Fruit fly (Drosophila melanogaster) whole organism, embryonic: ENCODE results near the gene CG7483.

Experiments
- Aef1 ChIP-seq: fragments of 200-800 bp; sonication (Bioruptor generic); IDR thresholded peaks from 3 replicates; pipeline ENCODE4 v1.3.6; 2022; ENCODE audit warnings: missing biosample characterization, missing genetic modification characterization
- Atf-2 ChIP-seq: fragments of 200-800 bp; sonication (Bioruptor generic); optimal IDR thresholded peaks from 2 replicates; lab custom pipeline; 2016; ENCODE audit warnings: missing biosample characterization, missing genetic modification characterization
- CG1024 ChIP-seq: fragments of 200-800 bp; sonication (Bioruptor generic); IDR thresholded peaks from 2 replicates; pipeline ENCODE4 v1.3.6; 2022; ENCODE audit warnings: missing biosample characterization, missing genetic modification characterization
- CG10565 ChIP-seq: fragments of 200-800 bp; sonication (Bioruptor generic); optimal IDR thresholded peaks from 3 replicates; lab custom pipeline; 2016; ENCODE audit warnings: missing biosample characterization, mild to moderate bottlenecking, missing genetic modification characterization
- CG11085 ChIP-seq: fragments of 200-800 bp; sonication (Bioruptor generic); IDR thresholded peaks from 2 replicates; pipeline ENCODE4 v1.3.6; 2022; ENCODE audit warnings: missing biosample characterization, missing genetic modification characterization
- CG11456 ChIP-seq: fragments of 200-800 bp; sonication (Bioruptor generic); IDR thresholded peaks from 3 replicates; pipeline ENCODE4 v1.3.6; 2022; ENCODE audit warnings: missing biosample characterization, missing genetic modification characterization
- CG12219 ChIP-seq: fragments of 200-800 bp; sonication (Bioruptor generic); optimal IDR thresholded peaks from 3 replicates; lab custom pipeline; 2018; ENCODE audit warnings: missing biosample characterization, mild to moderate bottlenecking, missing genetic modification characterization
- CG1233 ChIP-seq: fragments of 200-800 bp; sonication (Bioruptor generic); optimal IDR thresholded peaks from 4 replicates; lab custom pipeline; 2018; ENCODE audit warnings: missing biosample characterization, mild to moderate bottlenecking, missing genetic modification characterization
- CG12391 ChIP-seq: fragments of 200-800 bp; sonication (Bioruptor generic); optimal IDR thresholded peaks from 3 replicates; lab custom pipeline; 2018; ENCODE audit warnings: missing biosample characterization, mild to moderate bottlenecking, missing genetic modification characterization, moderate library complexity
- CG12769 ChIP-seq: fragments of 200-800 bp; sonication (Bioruptor generic); optimal IDR thresholded peaks from 2 replicates; lab custom pipeline; 2019; ENCODE audit warnings: missing biosample characterization, mild to moderate bottlenecking, missing genetic modification characterization, moderate library complexity
- CG13424 ChIP-seq: fragments of 200-800 bp; sonication (Bioruptor generic); optimal IDR thresholded peaks from 2 replicates; lab custom pipeline; 2019; ENCODE audit warnings: missing biosample characterization, mild to moderate bottlenecking, missing genetic modification characterization, moderate library complexity
- CG17385 ChIP-seq: fragments of 200-800 bp; sonication (Bioruptor generic); optimal IDR thresholded peaks from 3 replicates; lab custom pipeline; 2018; ENCODE audit warnings: missing biosample characterization, mild to moderate bottlenecking, missing genetic modification characterization
- CG17612 ChIP-seq: fragments of 200-800 bp; sonication (Bioruptor generic); IDR thresholded peaks from 2 replicates; pipeline ENCODE4 v1.3.6; 2022; ENCODE audit warnings: missing biosample characterization, missing genetic modification characterization
- CG31224 ChIP-seq: fragments of 200-800 bp; sonication (Bioruptor generic); IDR thresholded peaks from 2 replicates; pipeline ENCODE4 v1.3.6; 2022; ENCODE audit warnings: missing biosample characterization, missing genetic modification characterization
- CG3163 ChIP-seq: fragments of 200-800 bp; sonication (Bioruptor generic); optimal IDR thresholded peaks from 3 replicates; lab custom pipeline; 2016; ENCODE audit warnings: missing biosample characterization, missing genetic modification characterization
- CG32772 ChIP-seq: fragments of 200-800 bp; sonication (Bioruptor generic); IDR thresholded peaks from 2 replicates; pipeline ENCODE4 v1.3.6; 2022; ENCODE audit warnings: missing biosample characterization, missing genetic modification characterization
- CG4404 ChIP-seq: fragments of 200-800 bp; sonication (Bioruptor generic); IDR thresholded peaks from 2 replicates; pipeline ENCODE4 v1.3.6; 2022; ENCODE audit warnings: missing biosample characterization, missing genetic modification characterization
- CG4424 ChIP-seq: fragments of 200-800 bp; sonication (Bioruptor generic); optimal IDR thresholded peaks from 3 replicates; lab custom pipeline; 2016; ENCODE audit warnings: missing biosample characterization, missing genetic modification characterization
- CG5180 ChIP-seq: fragments of 200-800 bp; sonication (Bioruptor generic); optimal IDR thresholded peaks from 3 replicates; lab custom pipeline; 2017; ENCODE audit warnings: missing biosample characterization, missing genetic modification characterization, mild to moderate bottlenecking, moderate library complexity, missing genetic modification reagents
- CG6175 ChIP-seq: fragments of 200-800 bp; sonication (Bioruptor generic); IDR thresholded peaks from 3 replicates; pipeline ENCODE4 v1.3.6; 2022; ENCODE audit warnings: missing biosample characterization, missing genetic modification characterization
- CG8089 ChIP-seq: fragments of 200-800 bp; sonication (Bioruptor generic); optimal IDR thresholded peaks from 3 replicates; lab custom pipeline; 2016; ENCODE audit warnings: missing biosample characterization, missing genetic modification characterization
- CG8478 ChIP-seq: fragments of >200 bp; optimal IDR thresholded peaks from 2 replicates; lab custom pipeline; 2018
- CHES-1-like ChIP-seq: fragments of 200-800 bp; sonication (Bioruptor generic); optimal IDR thresholded peaks from 2 replicates; lab custom pipeline; 2016; ENCODE audit warnings: missing biosample characterization, missing genetic modification characterization
- CoRest ChIP-seq: fragments of 200-800 bp; sonication (Bioruptor generic); optimal IDR thresholded peaks from 3 replicates; lab custom pipeline; 2018; ENCODE audit warnings: missing biosample characterization, mild to moderate bottlenecking, missing genetic modification characterization, moderate library complexity
- Dek ChIP-seq: fragments of 200-800 bp; sonication (Bioruptor generic); optimal IDR thresholded peaks from 3 replicates; lab custom pipeline; 2019; ENCODE audit warnings: missing biosample characterization, mild to moderate bottlenecking, missing genetic modification characterization, moderate library complexity
- Doc2 ChIP-seq: fragments of 200-800 bp; sonication (Bioruptor generic); IDR thresholded peaks from 2 replicates; pipeline ENCODE4 v1.3.6; 2022; ENCODE audit warnings: missing biosample characterization, missing genetic modification characterization
- E2f1 ChIP-seq: fragments of 200-800 bp; sonication (Bioruptor generic); IDR thresholded peaks from 2 replicates; pipeline ENCODE4 v1.3.6; 2022; ENCODE audit warnings: missing biosample characterization, missing genetic modification characterization
- ERR ChIP-seq: fragments of 200-800 bp; sonication (Bioruptor generic); optimal IDR thresholded peaks from 2 replicates; lab custom pipeline; 2016; ENCODE audit warnings: missing biosample characterization, missing genetic modification characterization
- GATAe ChIP-seq: fragments of 200-800 bp; sonication (Bioruptor generic); conservative IDR thresholded peaks from 2 replicates; pipeline ENCODE4 v1.3.6; 2022; ENCODE audit warnings: missing biosample characterization, missing genetic modification characterization
- HLH3B ChIP-seq: fragments of 200-800 bp; sonication (Bioruptor generic); IDR thresholded peaks from 2 replicates; pipeline ENCODE4 v1.3.6; 2022; ENCODE audit warnings: missing biosample characterization, missing genetic modification characterization
- HLH54F ChIP-seq: fragments of 200-800 bp; sonication (Bioruptor generic); optimal IDR thresholded peaks from 3 replicates; lab custom pipeline; 2016; ENCODE audit warnings: missing biosample characterization, missing genetic modification characterization
- HmgD ChIP-seq: fragments of 200-800 bp; sonication (Bioruptor generic); optimal IDR thresholded peaks from 3 replicates; lab custom pipeline; 2016; ENCODE audit warnings: missing biosample characterization, missing genetic modification characterization
- Jarid2 ChIP-seq: fragments of 200-800 bp; sonication (Bioruptor generic); optimal IDR thresholded peaks from 3 replicates; lab custom pipeline; 2017; ENCODE audit warnings: mild to moderate bottlenecking, missing biosample characterization, missing genetic modification reagents, missing genetic modification characterization
- Lhr ChIP-seq: fragments of 200-800 bp; sonication (Bioruptor generic); optimal IDR thresholded peaks from 3 replicates; lab custom pipeline; 2017; ENCODE audit warnings: mild to moderate bottlenecking, missing biosample characterization, missing genetic modification reagents, missing genetic modification characterization
- Mes4 ChIP-seq: fragments of 200-800 bp; sonication (Bioruptor generic); optimal IDR thresholded peaks from 2 replicates; lab custom pipeline; 2016; ENCODE audit warnings: missing biosample characterization, missing genetic modification characterization
- Mrtf ChIP-seq: fragments of 200-800 bp; sonication (Bioruptor generic); IDR thresholded peaks from 3 replicates; pipeline ENCODE4 v1.3.6; 2022; ENCODE audit warnings: missing biosample characterization, missing genetic modification characterization
- Myb ChIP-seq: fragments of 200-800 bp; sonication (Bioruptor generic); optimal IDR thresholded peaks from 2 replicates; lab custom pipeline; 2016; ENCODE audit warnings: missing biosample characterization, missing genetic modification characterization
- bbx ChIP-seq: fragments of 200-800 bp; sonication (Bioruptor generic); IDR thresholded peaks from 2 replicates; pipeline ENCODE4 v1.3.6; 2022; ENCODE audit warnings: missing biosample characterization, missing genetic modification characterization; ENCODE audit not compliant: partially characterized antibody
- btn ChIP-seq: fragments of 200-800 bp; sonication (Bioruptor generic); optimal IDR thresholded peaks from 2 replicates; lab custom pipeline; 2016; ENCODE audit warnings: missing biosample characterization, missing genetic modification characterization
- emc ChIP-seq: fragments of 200-800 bp; sonication (Bioruptor generic); optimal IDR thresholded peaks from 2 replicates; lab custom pipeline; 2016; ENCODE audit warnings: missing biosample characterization, missing genetic modification characterization
- grn ChIP-seq: fragments of 200-800 bp; sonication (Bioruptor generic); optimal IDR thresholded peaks from 3 replicates; lab custom pipeline; 2017; ENCODE audit warnings: missing biosample characterization, missing genetic modification characterization
- h ChIP-seq: fragments of >200 bp; optimal IDR thresholded peaks from 2 replicates; lab custom pipeline; 2017
- ken ChIP-seq: fragments of 200-800 bp; sonication (Bioruptor generic); IDR thresholded peaks from 3 replicates; pipeline ENCODE4 v1.3.6; 2022; ENCODE audit warnings: missing biosample characterization, missing genetic modification characterization
- lilli ChIP-seq: fragments of 200-800 bp; sonication (Bioruptor generic); optimal IDR thresholded peaks from 3 replicates; lab custom pipeline; 2016; ENCODE audit warnings: missing biosample characterization, missing genetic modification characterization
- mam ChIP-seq: fragments of 200-800 bp; sonication (Bioruptor generic); optimal IDR thresholded peaks from 3 replicates; lab custom pipeline; 2016; ENCODE audit warnings: missing biosample characterization, missing genetic modification characterization
- nerfin-1 ChIP-seq: fragments of 200-800 bp; sonication (Bioruptor generic); optimal IDR thresholded peaks from 3 replicates; lab custom pipeline; 2019; ENCODE audit warnings: missing biosample characterization, mild to moderate bottlenecking, missing genetic modification characterization, moderate library complexity
- nmo ChIP-seq: fragments of 200-800 bp; sonication (Bioruptor generic); optimal IDR thresholded peaks from 2 replicates; lab custom pipeline; 2018; ENCODE audit warnings: missing biosample characterization, mild to moderate bottlenecking, missing genetic modification characterization, moderate library complexity
- pho ChIP-seq: fragments of 200-800 bp; sonication (Bioruptor generic); optimal IDR thresholded peaks from 2 replicates; lab custom pipeline; 2016; ENCODE audit warnings: missing biosample characterization, missing genetic modification characterization
- salm ChIP-seq: fragments of 200-800 bp; sonication (Bioruptor generic); optimal IDR thresholded peaks from 2 replicates; lab custom pipeline; 2018; ENCODE audit warnings: missing biosample characterization, mild to moderate bottlenecking, missing genetic modification characterization
- sc ChIP-seq, 3 experiments: fragments of >200 bp in 2 of 3; fragments of 200-800 bp in 1 of 3; sonication (Bioruptor generic) in 1 of 3; optimal IDR thresholded peaks; 2 replicates in 2 of 3; 3 replicates in 1 of 3; lab custom pipeline; 2017; ENCODE audit warnings: mild to moderate bottlenecking in 1 of 3, missing biosample characterization in 1 of 3, missing genetic modification characterization in 1 of 3, missing genetic modification reagents in 1 of 3
- sqz ChIP-seq: fragments of 200-800 bp; sonication (Bioruptor generic); optimal IDR thresholded peaks from 3 replicates; lab custom pipeline; 2018; ENCODE audit warnings: missing biosample characterization, mild to moderate bottlenecking, missing genetic modification characterization
- zfh1 ChIP-seq: fragments of 200-800 bp; sonication (Bioruptor generic); IDR thresholded peaks from 3 replicates; pipeline ENCODE4 v1.3.6; 2022; ENCODE audit warnings: missing biosample characterization, missing genetic modification characterization

The CG7483 gene

dm6 chr3R:8354458-8354857 lies 41.5 kb downstream of the CG7483 start (continued):
- TF ChIP-seq CG4404 = no peak
- TF ChIP-seq CG10565 (GFP tag; lab: Kevin White, UChicago) = no peak
- TF ChIP-seq CG11456 (GFP tag; lab: Robert Waterston, UW) = 0 out of 3 replicates have a peak, but pooled peaks have one; percentile 56
- TF ChIP-seq grn (GFP tag; lab: Kevin White, UChicago) = no peak
- no peak for TF ChIP-seq CG3163 (GFP tag; lab: Kevin White, UChicago)
- no peak for TF ChIP-seq emc (GFP tag; lab: Kevin White, UChicago)
- peak; percentile 49 for TF ChIP-seq CG13424
- peak; percentile 38; the same call in 2 of the 3 replicates for TF ChIP-seq CG6175 (GFP tag; lab: Robert Waterston, UW)
- TF ChIP-seq bbx = no peak
- TF ChIP-seq Mes4 (GFP tag; lab: Kevin White, UChicago) = no peak
- 0 out of 3 replicates have a peak, but pooled peaks have one; percentile 57 for TF ChIP-seq ken (GFP tag; lab: Robert Waterston, UW)
- TF ChIP-seq CG12219 (GFP tag; lab: Kevin White, UChicago) = peak; percentile 23
- peak; percentile 68 for TF ChIP-seq CG11085 (GFP tag; lab: Robert Waterston, UW)
- TF ChIP-seq Doc2 (GFP tag; lab: Robert Waterston, UW) = no peak
- TF ChIP-seq Jarid2 (GFP tag; lab: Kevin White, UChicago) = no peak
- TF ChIP-seq CG17612 (GFP tag; lab: Robert Waterston, UW) = 0 out of 2 replicates have a peak, but pooled peaks have one; percentile 41
- TF ChIP-seq salm (tag; lab: Kevin White, UChicago) = no peak
- TF ChIP-seq Lhr (GFP tag; lab: Kevin White, UChicago) = no peak
- no peak for TF ChIP-seq CG5180
- no peak for TF ChIP-seq CG8478 (lab: Kevin White, UChicago)
- TF ChIP-seq CG31224 = peak; percentile 40; the same call in 1 of the 2 replicates
- TF ChIP-seq sqz (GFP tag; lab: Kevin White, UChicago) = no peak
- peak; percentile 38; the same call in 1 of the 2 replicates for TF ChIP-seq E2f1
- TF ChIP-seq CG4424 (GFP tag; lab: Kevin White, UChicago) = peak; percentile 21
- no peak for TF ChIP-seq sc (optimal IDR thresholded peaks at IDR 0.05; lab: Kevin White, UChicago)
- no peak for TF ChIP-seq sc (GFP tag; optimal IDR thresholded peaks at IDR 0.05; lab: Kevin White, UChicago)
- no peak for TF ChIP-seq btn (GFP tag; lab: Kevin White, UChicago)
- no peak for TF ChIP-seq h (lab: Kevin White, UChicago)
- TF ChIP-seq Aef1 (GFP tag; lab: Robert Waterston, UW) = peak; percentile 55; the same call in 2 of the 3 replicates
- TF ChIP-seq nerfin-1 (tag; lab: Kevin White, UChicago) = peak; percentile 16
- peak; percentile 38 for TF ChIP-seq CG17385 (GFP tag; lab: Kevin White, UChicago)
- no peak for TF ChIP-seq CG8089 (GFP tag; lab: Kevin White, UChicago)
- TF ChIP-seq lilli (GFP tag; lab: Kevin White, UChicago) = peak; percentile 38
- no peak for TF ChIP-seq Atf-2 (GFP tag; lab: Kevin White, UChicago)
- TF ChIP-seq GATAe (GFP tag; lab: Robert Waterston, UW) = no peak
- TF ChIP-seq CG1233 = peak; percentile 24
- peak; percentile 51 for TF ChIP-seq CG12769 (tag; lab: Kevin White, UChicago)
- TF ChIP-seq Myb (GFP tag; lab: Kevin White, UChicago) = no peak
- peak; percentile 37 for TF ChIP-seq nmo
- no peak for TF ChIP-seq pho
- TF ChIP-seq ERR (GFP tag; lab: Kevin White, UChicago) = no peak
- 0 out of 2 replicates have a peak, but pooled peaks have one; percentile 16 for TF ChIP-seq CG1024 (GFP tag; lab: Robert Waterston, UW)
- TF ChIP-seq CoRest = peak; percentile 0
- TF ChIP-seq HLH3B (GFP tag; lab: Robert Waterston, UW) = peak; percentile 62
- TF ChIP-seq zfh1 (GFP tag; lab: Robert Waterston, UW) = no peak; the same call in 2 of the 3 replicates
- peak; percentile 39 for TF ChIP-seq CG12391 (tag; lab: Kevin White, UChicago)
- TF ChIP-seq CG32772 = peak; percentile 64
- TF ChIP-seq Mrtf (GFP tag; lab: Robert Waterston, UW) = no peak
- no peak for TF ChIP-seq CHES-1-like (GFP tag; lab: Kevin White, UChicago)
- TF ChIP-seq Dek = peak; percentile 2
- peak; percentile 40 for TF ChIP-seq mam
- TF ChIP-seq HLH54F = peak; percentile 2
- TF ChIP-seq HmgD (GFP tag; lab: Kevin White, UChicago) = no peak
